Worm (Caenorhabditis elegans) whole organism, L2 larva: ENCODE data around the gene K09E3.7.

Experiments
- C34F6.9 ChIP-seq: fragments of 150-350 bp; optimal IDR thresholded peaks from 2 replicates; lab custom pipeline; 2014; ENCODE audit warnings: missing biosample characterization, missing genetic modification characterization
- F13H6.1 ChIP-seq: sonication (generic microtip); optimal IDR thresholded peaks from 2 replicates; lab custom pipeline; 2016; ENCODE audit warnings: missing genetic modification characterization, missing compliant biosample characterization
- R02D3.7 ChIP-seq: fragments of 150-350 bp; optimal IDR thresholded peaks from 2 replicates; lab custom pipeline; 2014; ENCODE audit warnings: missing biosample characterization, missing genetic modification characterization
- Y55F3AM.14 ChIP-seq: fragments of 200-800 bp; sonication (Bioruptor generic); optimal IDR thresholded peaks from 2 replicates; lab custom pipeline; 2018; ENCODE audit warnings: mild to moderate bottlenecking, missing genetic modification characterization, missing compliant biosample characterization
- ZK546.5 ChIP-seq: sonication (generic microtip); optimal IDR thresholded peaks from 2 replicates; lab custom pipeline; 2017; ENCODE audit warnings: missing biosample characterization, missing genetic modification characterization
- alr-1 ChIP-seq: fragments of 150-350 bp; optimal IDR thresholded peaks from 2 replicates; lab custom pipeline; 2014; ENCODE audit warnings: missing biosample characterization, missing genetic modification characterization
- aly-2 ChIP-seq: fragments of 150-350 bp; optimal IDR thresholded peaks from 2 replicates; lab custom pipeline; 2014; ENCODE audit warnings: missing biosample characterization, missing genetic modification characterization
- ama-1 ChIP-seq: fragments of 150-350 bp; optimal IDR thresholded peaks from 2 replicates; lab custom pipeline; 2018; ENCODE audit warnings: inconsistent platforms
- blmp-1 ChIP-seq: sonication (generic microtip); optimal IDR thresholded peaks from 2 replicates; lab custom pipeline; 2017; ENCODE audit warnings: missing genetic modification characterization, mild to moderate bottlenecking, missing compliant biosample characterization, antibody characterized with exemption, moderate library complexity; ENCODE audit not compliant: insufficient read depth
- ceh-16 ChIP-seq: fragments of 150-350 bp; optimal IDR thresholded peaks from 2 replicates; lab custom pipeline; 2014; ENCODE audit warnings: missing biosample characterization, missing genetic modification characterization
- ceh-82 ChIP-seq: fragments of 150-350 bp; optimal IDR thresholded peaks from 2 replicates; lab custom pipeline; 2014; ENCODE audit warnings: missing biosample characterization, missing genetic modification characterization
- crh-2 ChIP-seq: sonication (generic microtip); optimal IDR thresholded peaks from 2 replicates; lab custom pipeline; 2017; ENCODE audit warnings: missing biosample characterization, missing genetic modification characterization
- dmd-4 ChIP-seq: sonication (generic microtip); optimal IDR thresholded peaks from 2 replicates; lab custom pipeline; 2017; ENCODE audit warnings: missing biosample characterization, missing genetic modification characterization
- egl-27 ChIP-seq: sonication (generic microtip); optimal IDR thresholded peaks from 3 replicates; lab custom pipeline; 2017; ENCODE audit warnings: missing biosample characterization, missing genetic modification reagents, missing genetic modification characterization
- elt-1 ChIP-seq: fragments of 150-350 bp; optimal IDR thresholded peaks from 2 replicates; lab custom pipeline; 2014; ENCODE audit warnings: missing biosample characterization, missing genetic modification characterization
- elt-3 ChIP-seq: sonication (generic microtip); optimal IDR thresholded peaks from 2 replicates; lab custom pipeline; 2017; ENCODE audit warnings: missing biosample characterization, missing genetic modification characterization
- fos-1 ChIP-seq: fragments of 150-350 bp; optimal IDR thresholded peaks from 2 replicates; lab custom pipeline; 2014; ENCODE audit warnings: missing biosample characterization, missing genetic modification characterization
- gmeb-1 ChIP-seq: fragments of 150-350 bp; optimal IDR thresholded peaks from 2 replicates; lab custom pipeline; 2014; ENCODE audit warnings: missing biosample characterization, missing genetic modification characterization
- lin-11 ChIP-seq: fragments of 150-350 bp; sonication (generic microtip); optimal IDR thresholded peaks from 2 replicates; lab custom pipeline; 2014; ENCODE audit warnings: missing biosample characterization, missing genetic modification characterization, inconsistent platforms, mixed read lengths
- lin-13 ChIP-seq: fragments of 150-350 bp; optimal IDR thresholded peaks from 2 replicates; lab custom pipeline; 2014; ENCODE audit warnings: missing biosample characterization, missing genetic modification reagents, missing genetic modification characterization
- lin-39 ChIP-seq: fragments of 150-350 bp; optimal IDR thresholded peaks from 2 replicates; lab custom pipeline; 2014; ENCODE audit warnings: missing biosample characterization, missing genetic modification reagents, missing genetic modification characterization
- lsy-2 ChIP-seq, 2 experiments: fragments of 150-350 bp in 1 of 2; sonication (generic microtip) in 1 of 2; optimal IDR thresholded peaks; 2 replicates each; lab custom pipeline; 2014 to 2017; ENCODE audit warnings: missing biosample characterization in 2 of 2, missing genetic modification characterization in 2 of 2
- mab-5 ChIP-seq: fragments of 150-350 bp; optimal IDR thresholded peaks from 2 replicates; lab custom pipeline; 2014; ENCODE audit warnings: missing biosample characterization, missing genetic modification characterization
- mbf-1 ChIP-seq: sonication (generic microtip); optimal IDR thresholded peaks from 2 replicates; lab custom pipeline; 2017; ENCODE audit warnings: missing biosample characterization, missing genetic modification characterization
- mdl-1 ChIP-seq, 2 experiments: fragments of 150-350 bp in 1 of 2; sonication (generic microtip) in 1 of 2; optimal IDR thresholded peaks; 2 replicates each; lab custom pipeline; 2017; ENCODE audit warnings: missing biosample characterization in 2 of 2, missing genetic modification characterization in 2 of 2
- nhr-10 ChIP-seq: sonication (generic microtip); optimal IDR thresholded peaks from 2 replicates; lab custom pipeline; 2017; ENCODE audit warnings: missing biosample characterization, missing genetic modification characterization
- nhr-11 ChIP-seq: fragments of 150-350 bp; optimal IDR thresholded peaks from 2 replicates; lab custom pipeline; 2014; ENCODE audit warnings: missing biosample characterization, missing genetic modification characterization
- nhr-12 ChIP-seq: fragments of 150-350 bp; optimal IDR thresholded peaks from 2 replicates; lab custom pipeline; 2014; ENCODE audit warnings: missing biosample characterization, missing genetic modification characterization
- nhr-129 ChIP-seq: fragments of 150-350 bp; optimal IDR thresholded peaks from 2 replicates; lab custom pipeline; 2014; ENCODE audit warnings: missing biosample characterization, missing genetic modification characterization
- nhr-21 ChIP-seq: fragments of 150-350 bp; optimal IDR thresholded peaks from 2 replicates; lab custom pipeline; 2014; ENCODE audit warnings: missing biosample characterization, missing genetic modification characterization
- nhr-23 ChIP-seq: fragments of 150-350 bp; optimal IDR thresholded peaks from 2 replicates; lab custom pipeline; 2014; ENCODE audit warnings: missing biosample characterization, missing genetic modification reagents, missing genetic modification characterization
- nhr-237 ChIP-seq: fragments of 150-350 bp; optimal IDR thresholded peaks from 2 replicates; lab custom pipeline; 2014; ENCODE audit warnings: missing biosample characterization, missing genetic modification characterization
- nhr-25 ChIP-seq: fragments of 150-350 bp; sonication (generic microtip); optimal IDR thresholded peaks from 3 replicates; lab custom pipeline; 2014; ENCODE audit warnings: missing biosample characterization, missing genetic modification characterization
- nhr-6 ChIP-seq: fragments of 150-350 bp; optimal IDR thresholded peaks from 2 replicates; lab custom pipeline; 2014; ENCODE audit warnings: missing biosample characterization, missing genetic modification characterization
- nhr-77 ChIP-seq: fragments of 150-350 bp; optimal IDR thresholded peaks from 2 replicates; lab custom pipeline; 2014; ENCODE audit warnings: missing biosample characterization, missing genetic modification characterization
- peb-1 ChIP-seq: fragments of 150-350 bp; optimal IDR thresholded peaks from 2 replicates; lab custom pipeline; 2014; ENCODE audit warnings: missing biosample characterization, missing genetic modification characterization
- sem-4 ChIP-seq: fragments of 150-350 bp; optimal IDR thresholded peaks from 2 replicates; lab custom pipeline; 2014; ENCODE audit warnings: missing biosample characterization, missing genetic modification reagents, missing genetic modification characterization
- skn-1 ChIP-seq: sonication (generic microtip); optimal IDR thresholded peaks from 2 replicates; lab custom pipeline; 2017; ENCODE audit warnings: missing biosample characterization, missing genetic modification characterization
- sma-3 ChIP-seq: sonication (generic microtip); optimal IDR thresholded peaks from 2 replicates; lab custom pipeline; 2016; ENCODE audit warnings: missing genetic modification reagents, missing genetic modification characterization, missing compliant biosample characterization
- sma-9 ChIP-seq, 2 experiments: fragments of 150-350 bp in 1 of 2; sonication (generic microtip) in 1 of 2; optimal IDR thresholded peaks; 2 replicates each; lab custom pipeline; 2014 to 2016; ENCODE audit warnings: missing genetic modification characterization in 2 of 2, mild to moderate bottlenecking in 1 of 2, missing biosample characterization in 1 of 2, missing compliant biosample characterization in 1 of 2, missing genetic modification reagents in 1 of 2, moderate library complexity in 1 of 2
- snpc-4 ChIP-seq: fragments of 150-350 bp; optimal IDR thresholded peaks from 2 replicates; lab custom pipeline; 2014; ENCODE audit warnings: missing biosample characterization, missing genetic modification characterization
- unc-39 ChIP-seq: fragments of 150-350 bp; optimal IDR thresholded peaks from 2 replicates; lab custom pipeline; 2014; ENCODE audit warnings: missing biosample characterization, missing genetic modification characterization
- unc-55 ChIP-seq: fragments of 150-350 bp; sonication (generic microtip); optimal IDR thresholded peaks from 3 replicates; lab custom pipeline; 2014; ENCODE audit warnings: missing biosample characterization, missing genetic modification reagents, missing genetic modification characterization
- unc-62 ChIP-seq: fragments of 150-350 bp; optimal IDR thresholded peaks from 2 replicates; lab custom pipeline; 2014; ENCODE audit warnings: missing biosample characterization, missing genetic modification reagents, missing genetic modification characterization
- zag-1 ChIP-seq: fragments of 150-350 bp; optimal IDR thresholded peaks from 2 replicates; lab custom pipeline; 2014; ENCODE audit warnings: missing biosample characterization, missing genetic modification characterization
- ztf-1 ChIP-seq: fragments of 200-800 bp; sonication (Bioruptor generic); conservative IDR thresholded peaks from 2 replicates; pipeline ENCODE4 v1.3.6; 2022; ENCODE audit warnings: missing genetic modification characterization, missing compliant biosample characterization
- ztf-11 ChIP-seq: sonication (generic microtip); optimal IDR thresholded peaks from 2 replicates; lab custom pipeline; 2017; ENCODE audit warnings: missing biosample characterization, missing genetic modification characterization
- ztf-4 ChIP-seq: fragments of 150-350 bp; optimal IDR thresholded peaks from 2 replicates; lab custom pipeline; 2014; ENCODE audit warnings: missing biosample characterization, missing genetic modification characterization

K09E3.7 gene

DNA sequence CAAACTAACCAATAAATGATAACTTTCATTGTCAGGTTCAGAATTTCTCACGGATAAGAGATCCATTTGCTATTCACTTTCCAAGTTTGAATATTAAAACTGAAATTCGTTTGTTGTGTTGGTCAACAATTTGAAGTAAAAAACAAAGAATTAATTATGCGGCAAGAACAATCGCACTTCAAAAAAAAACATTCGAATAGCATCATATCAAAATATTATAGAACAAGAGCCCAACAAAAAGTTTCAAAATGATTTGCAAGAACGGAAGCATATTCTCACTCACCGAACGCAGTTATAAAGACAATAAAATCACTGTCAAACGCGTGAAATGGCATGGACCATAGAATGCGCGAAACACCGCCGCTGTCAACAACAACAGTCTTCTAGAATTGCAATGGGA is at the start of gene K09E3.7:
TSS of gene K09E3.7 (minus strand) at position 101 of the 400 bp plus-strand sequence.
- TF ChIP-seq blmp-1 (tag; lab: Kevin White, UChicago), result no peak
- no peak for TF ChIP-seq ZK546.5
- no peak for TF ChIP-seq unc-39 (tag; lab: Kevin White, UChicago)
- TF ChIP-seq dmd-4 (tag; lab: Kevin White, UChicago), result no peak
- no peak for TF ChIP-seq sem-4
- no peak for TF ChIP-seq sma-3 (GFP tag; lab: Kevin White, UChicago)
- no peak for TF ChIP-seq egl-27 (tag; lab: Kevin White, UChicago)
- no peak for TF ChIP-seq skn-1
- no peak for TF ChIP-seq nhr-11 (tag; lab: Kevin White, UChicago)
- TF ChIP-seq mdl-1 (tag; optimal IDR thresholded peaks at IDR 0.05; lab: Kevin White, UChicago), result no peak
- TF ChIP-seq ama-1 (lab: Kevin White, UChicago), result no peak
- TF ChIP-seq ceh-82, result no peak
- TF ChIP-seq ceh-16, result no peak
- TF ChIP-seq nhr-25, result no peak
- TF ChIP-seq R02D3.7 (tag; lab: Kevin White, UChicago), result no peak
- TF ChIP-seq unc-62 (GFP tag; lab: Kevin White, UChicago), result no peak
- TF ChIP-seq sma-9 (GFP tag; optimal IDR thresholded peaks at IDR 0.05; lab: Kevin White, UChicago), result no peak
- TF ChIP-seq sma-9 (tag; optimal IDR thresholded peaks at IDR 0.05; lab: Kevin White, UChicago), result no peak

DNA sequence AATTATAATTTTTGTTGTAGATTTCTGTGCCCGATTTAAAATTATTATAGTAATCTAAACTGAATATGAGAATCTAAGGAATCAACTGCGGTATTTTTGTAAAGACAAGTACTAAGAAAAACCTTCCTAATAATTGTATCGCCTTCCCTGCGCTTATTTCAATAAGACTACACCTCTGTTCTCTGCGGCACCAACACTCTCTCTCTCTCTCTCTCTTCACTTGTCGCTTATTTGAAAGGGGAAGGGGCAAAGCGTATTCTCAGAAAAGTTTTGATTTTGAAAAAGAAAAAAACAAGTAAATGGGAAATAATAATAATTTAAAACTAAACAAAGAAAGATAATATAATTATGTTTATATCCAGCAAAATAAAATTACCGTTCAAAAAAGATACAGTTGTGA is 46.9 kb upstream of the K09E3.7 start:
- no peak for TF ChIP-seq snpc-4
- TF ChIP-seq crh-2 (tag; lab: Kevin White, UChicago), result peak; percentile 70
- no peak for TF ChIP-seq ceh-16
- peak in 1 of 2 experiments; percentile 71 for TF ChIP-seq lsy-2 (tag; optimal IDR thresholded peaks at IDR 0.05; lab: Kevin White, UChicago)
- no peak for TF ChIP-seq lin-11
- peak; percentile 16 for TF ChIP-seq nhr-11 (tag; lab: Kevin White, UChicago)
- peak; percentile 71 for TF ChIP-seq C34F6.9 (tag; lab: Kevin White, UChicago)
- no peak for TF ChIP-seq dmd-4 (tag; lab: Kevin White, UChicago)
- no peak for TF ChIP-seq nhr-25
- TF ChIP-seq nhr-129, result peak; percentile 87
- TF ChIP-seq nhr-10 (tag; lab: Kevin White, UChicago), result peak; percentile 28
- TF ChIP-seq mab-5 (tag; lab: Kevin White, UChicago), result peak; percentile 72
- peak; percentile 50 for TF ChIP-seq ceh-82
- TF ChIP-seq unc-62 (GFP tag; lab: Kevin White, UChicago), result no peak
- TF ChIP-seq blmp-1 (tag; lab: Kevin White, UChicago), result no peak
- TF ChIP-seq nhr-21 (tag; lab: Kevin White, UChicago), result peak; percentile 66
- TF ChIP-seq egl-27 (tag; lab: Kevin White, UChicago), result peak; percentile 56
- TF ChIP-seq unc-55 (GFP tag; lab: Kevin White, UChicago), result peak; percentile 90
- TF ChIP-seq sem-4, result no peak
- no peak for TF ChIP-seq elt-3 (tag; lab: Kevin White, UChicago)
- no peak for TF ChIP-seq nhr-23 (tag; lab: Kevin White, UChicago)
- no peak for TF ChIP-seq ztf-11 (tag; lab: Kevin White, UChicago)
- TF ChIP-seq mdl-1 (tag; optimal IDR thresholded peaks at IDR 0.05; lab: Kevin White, UChicago), result no peak
- TF ChIP-seq nhr-12, result no peak
- TF ChIP-seq skn-1, result no peak
- no peak for TF ChIP-seq peb-1 (tag; lab: Kevin White, UChicago)
- TF ChIP-seq fos-1, result peak; percentile 70
- TF ChIP-seq ZK546.5, result no peak
- TF ChIP-seq aly-2, result no peak
- no peak for TF ChIP-seq ama-1 (lab: Kevin White, UChicago)
- peak; percentile 68 for TF ChIP-seq nhr-237 (tag; lab: Kevin White, UChicago)
- no peak for TF ChIP-seq mbf-1 (tag; lab: Kevin White, UChicago)
- no peak for TF ChIP-seq Y55F3AM.14
- TF ChIP-seq lin-13, result peak; percentile 69
- TF ChIP-seq nhr-77, result peak; percentile 72
- peak; percentile 41 for TF ChIP-seq sma-9 (GFP tag; optimal IDR thresholded peaks at IDR 0.05; lab: Kevin White, UChicago)
- TF ChIP-seq sma-9 (tag; optimal IDR thresholded peaks at IDR 0.05; lab: Kevin White, UChicago), result no peak
- no peak for TF ChIP-seq elt-1 (tag; lab: Kevin White, UChicago)
- no peak for TF ChIP-seq unc-39 (tag; lab: Kevin White, UChicago)
- TF ChIP-seq alr-1 (tag; lab: Kevin White, UChicago), result no peak
- TF ChIP-seq R02D3.7 (tag; lab: Kevin White, UChicago), result no peak
- TF ChIP-seq sma-3 (GFP tag; lab: Kevin White, UChicago), result peak; percentile 45
- TF ChIP-seq lin-39, result no peak
- TF ChIP-seq ztf-4 (tag; lab: Kevin White, UChicago), result no peak
- peak; percentile 77 for TF ChIP-seq gmeb-1 (tag; lab: Kevin White, UChicago)
- peak; percentile 24 for TF ChIP-seq zag-1
- no peak for TF ChIP-seq ztf-1 (GFP tag; lab: Robert Waterston, UW)
- TF ChIP-seq nhr-6 (tag; lab: Kevin White, UChicago), result peak; percentile 53
- TF ChIP-seq F13H6.1, result peak; percentile 58
- TF ChIP-seq, all 48 proteins: peak for 21
